Fruit fly (Drosophila melanogaster) whole organism, wandering third instar larva: ENCODE measurements around the gene Pnn.

Source experiments
- Abd-B ChIP-seq: fragments of >200 bp; optimal IDR thresholded peaks from 2 replicates; lab custom pipeline; 2017; ENCODE audit warnings: missing biosample characterization, missing genetic modification characterization
- HLH106 ChIP-seq: fragments of 200-800 bp; optimal IDR thresholded peaks from 3 replicates; lab custom pipeline; 2019; ENCODE audit warnings: missing biosample characterization, mild to moderate bottlenecking, missing genetic modification characterization, moderate library complexity
- N ChIP-seq: fragments of >200 bp; optimal IDR thresholded peaks from 2 replicates; lab custom pipeline; 2018; ENCODE audit warnings: missing biosample characterization, missing external identifiers, missing genetic modification characterization
- Vsx2 ChIP-seq: fragments of 200-300, 225-300 bp; sonication (Bioruptor generic); optimal IDR thresholded peaks from 2 replicates; lab custom pipeline; 2018; ENCODE audit warnings: missing biosample characterization, missing genetic modification characterization; ENCODE audit not compliant: partially characterized antibody
- brk ChIP-seq: fragments of 200-800 bp; sonication (Bioruptor generic); optimal IDR thresholded peaks from 2 replicates; lab custom pipeline; 2016; ENCODE audit warnings: missing biosample characterization, mild to moderate bottlenecking, missing genetic modification characterization
- fru ChIP-seq: fragments of 200-800 bp; sonication (Bioruptor generic); optimal IDR thresholded peaks from 3 replicates; lab custom pipeline; 2016; ENCODE audit warnings: missing biosample characterization, mild to moderate bottlenecking, missing genetic modification characterization
- psq ChIP-seq: fragments of 200-800 bp; sonication (Bioruptor generic); optimal IDR thresholded peaks from 3 replicates; lab custom pipeline; 2017; ENCODE audit warnings: missing biosample characterization, mild to moderate bottlenecking, missing genetic modification characterization, moderate library complexity
- sage ChIP-seq: fragments of 200-800 bp; sonication (Bioruptor generic); optimal IDR thresholded peaks from 2 replicates; lab custom pipeline; 2016; ENCODE audit warnings: missing biosample characterization, mild to moderate bottlenecking, missing genetic modification characterization
- sv ChIP-seq: fragments of 200-800 bp; sonication (Bioruptor generic); optimal IDR thresholded peaks from 3 replicates; lab custom pipeline; 2016; ENCODE audit warnings: missing biosample characterization, missing genetic modification characterization

DNA sequence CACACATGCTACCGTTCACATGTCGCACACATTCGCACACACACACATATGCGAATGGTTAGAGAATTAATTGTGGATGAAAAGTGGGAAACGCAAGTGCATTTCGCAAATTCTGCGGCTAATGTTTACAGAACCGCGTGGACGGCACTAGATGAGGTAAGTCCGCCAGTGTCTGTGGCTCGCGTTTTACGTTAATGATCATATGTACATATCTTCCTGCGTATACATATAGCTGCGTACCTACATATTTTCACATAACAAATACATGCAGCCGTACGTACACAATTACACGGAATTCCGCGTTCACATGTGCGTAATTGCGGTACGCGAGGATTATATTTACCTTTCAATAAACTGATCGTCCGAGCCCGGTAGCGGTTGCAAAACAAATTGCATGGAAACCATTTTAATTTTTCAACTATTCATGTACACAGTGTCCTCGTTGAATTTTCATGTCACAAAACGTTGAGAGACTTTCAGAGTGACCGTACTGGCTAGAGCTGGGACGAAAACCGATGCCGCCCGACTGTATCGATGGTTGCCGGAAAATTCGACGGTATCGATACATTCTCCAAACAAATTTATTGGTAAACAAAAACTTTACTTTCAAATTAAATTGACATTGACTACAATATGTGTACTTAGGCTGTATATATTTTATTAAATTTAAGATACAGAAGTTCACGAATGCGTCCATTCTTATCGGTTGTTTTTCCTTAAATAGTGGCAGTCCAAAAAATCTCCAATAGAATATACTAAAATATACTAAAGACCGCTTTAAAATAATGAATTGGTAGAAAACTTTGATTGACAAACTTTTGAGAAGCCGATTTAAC lies 15.4 kb upstream of the Pnn start, which contains the start of gene hyd:
- TF ChIP-seq Vsx2 (GFP tag; lab: Kevin White, UChicago) (no peak), sv (GFP tag; lab: Kevin White, UChicago) (no peak), fru (GFP tag; lab: Kevin White, UChicago) (no peak), brk (no peak), N (GFP tag; lab: Kevin White, UChicago) (peak; percentile 78), psq (GFP tag; lab: Kevin White, UChicago) (no peak), HLH106 (tag; lab: Kevin White, UChicago) (no peak), sage (GFP tag; lab: Kevin White, UChicago) (no peak), Abd-B (GFP tag; lab: Kevin White, UChicago) (no peak)
